Fruit fly (Drosophila melanogaster) S2 (cell line): Measurements from ENCODE around the gene Atg8b.

ENCODE experiments used
- CG8478 ChIP-seq: fragments of >200 bp; optimal IDR thresholded peaks from 2 replicates; lab custom pipeline; 2018
- CTCF ChIP-seq, 2 experiments: fragments of >200 bp; optimal IDR thresholded peaks; 2 replicates each; lab custom pipeline; 2018

DNA sequence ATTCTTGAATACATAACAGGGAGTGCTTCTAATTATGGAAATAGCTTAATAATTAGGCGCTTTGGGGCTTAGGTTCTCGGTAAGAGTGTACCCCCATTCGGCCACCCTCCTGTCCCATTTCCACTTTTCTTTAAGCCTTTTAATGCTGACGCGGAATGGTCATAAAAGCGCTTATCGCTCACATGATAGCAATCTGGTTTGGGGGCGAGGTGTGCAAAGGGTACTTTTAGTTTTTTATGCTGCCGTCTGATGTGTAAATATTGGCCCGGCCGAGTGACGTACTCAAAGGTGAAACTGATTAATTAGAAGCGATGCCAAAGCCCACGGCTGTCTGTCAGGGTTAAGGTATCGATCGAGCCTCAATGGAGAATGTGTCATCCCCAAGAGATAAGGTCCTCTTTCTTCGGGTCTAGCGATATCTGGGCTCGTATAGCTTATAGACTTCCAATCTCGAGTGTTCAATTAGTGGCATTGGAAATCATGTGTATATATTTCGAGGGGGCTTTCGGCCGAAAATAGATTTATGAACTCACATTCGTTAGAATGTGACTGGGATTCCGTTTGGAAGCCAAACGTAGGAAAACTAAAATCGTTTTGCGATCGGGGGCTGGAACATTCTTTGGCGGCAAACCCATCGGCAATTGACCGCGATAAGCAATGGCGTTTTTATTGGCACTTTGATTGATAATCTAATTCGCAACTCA, 35.1 kb upstream of the Atg8b start:
- TF ChIP-seq CTCF (optimal IDR thresholded peaks at IDR 0.05; lab: Kevin White, UChicago) (no peak), CG8478 (lab: Kevin White, UChicago) (no peak)
